Worm (Caenorhabditis elegans) whole organism, early embryonic: ENCODE measurements around the gene C09B9.4.

Experiments used
- B0310.2 ChIP-seq: sonication (generic microtip); optimal IDR thresholded peaks from 2 replicates; lab custom pipeline; 2016; ENCODE audit warnings: mild to moderate bottlenecking, missing genetic modification characterization, missing compliant biosample characterization
- F13C5.2 ChIP-seq: sonication (generic microtip); optimal IDR thresholded peaks from 2 replicates; lab custom pipeline; 2017; ENCODE audit warnings: mild to moderate bottlenecking, missing genetic modification characterization, inconsistent platforms, missing compliant biosample characterization
- aly-1 ChIP-seq: sonication (generic microtip); optimal IDR thresholded peaks from 2 replicates; lab custom pipeline; 2016; ENCODE audit warnings: missing genetic modification characterization, missing compliant biosample characterization
- ama-1 ChIP-seq: fragments of 150-350 bp; optimal IDR thresholded peaks from 2 replicates; lab custom pipeline; 2014
- ets-7 ChIP-seq: sonication (generic microtip); optimal IDR thresholded peaks from 2 replicates; lab custom pipeline; 2016; ENCODE audit warnings: missing genotype, missing genetic modification characterization, missing compliant biosample characterization
- flt-1 ChIP-seq: fragments of 200-800 bp; sonication (Bioruptor generic); IDR thresholded peaks from 2 replicates; pipeline ENCODE4 v1.3.6; 2022; ENCODE audit warnings: missing genetic modification characterization, missing compliant biosample characterization
- hmbx-1 ChIP-seq: sonication (generic microtip); optimal IDR thresholded peaks from 2 replicates; lab custom pipeline; 2016; ENCODE audit warnings: mild to moderate bottlenecking, missing genetic modification characterization, missing compliant biosample characterization
- hmg-4 ChIP-seq: fragments of 200-800 bp; sonication (Bioruptor generic); optimal IDR thresholded peaks from 2 replicates; lab custom pipeline; 2018; ENCODE audit warnings: mild to moderate bottlenecking, missing genetic modification characterization, missing compliant biosample characterization
- hnd-1 ChIP-seq: sonication (generic microtip); optimal IDR thresholded peaks from 2 replicates; lab custom pipeline; 2016; ENCODE audit warnings: missing genetic modification characterization, missing compliant biosample characterization
- pes-1 ChIP-seq: fragments of 200-800 bp; sonication (Bioruptor generic); IDR thresholded peaks from 2 replicates; pipeline ENCODE4 v1.3.6; 2022; ENCODE audit warnings: missing genetic modification reagents, missing genetic modification characterization, missing compliant biosample characterization
- scrt-1 ChIP-seq: fragments of 200-800 bp; sonication (Bioruptor generic); IDR thresholded peaks from 2 replicates; pipeline ENCODE4 v1.3.6; 2022; ENCODE audit warnings: missing genetic modification characterization, missing compliant biosample characterization
- sea-1 ChIP-seq: fragments of 200-800 bp; sonication (Bioruptor generic); conservative IDR thresholded peaks from 2 replicates; pipeline ENCODE4 v1.3.6; 2022; ENCODE audit warnings: missing genetic modification characterization, missing compliant biosample characterization
- tbx-11 ChIP-seq: fragments of 200-800 bp; sonication (Bioruptor generic); IDR thresholded peaks from 2 replicates; pipeline ENCODE4 v1.3.6; 2022; ENCODE audit warnings: missing genetic modification characterization, missing compliant biosample characterization

DNA sequence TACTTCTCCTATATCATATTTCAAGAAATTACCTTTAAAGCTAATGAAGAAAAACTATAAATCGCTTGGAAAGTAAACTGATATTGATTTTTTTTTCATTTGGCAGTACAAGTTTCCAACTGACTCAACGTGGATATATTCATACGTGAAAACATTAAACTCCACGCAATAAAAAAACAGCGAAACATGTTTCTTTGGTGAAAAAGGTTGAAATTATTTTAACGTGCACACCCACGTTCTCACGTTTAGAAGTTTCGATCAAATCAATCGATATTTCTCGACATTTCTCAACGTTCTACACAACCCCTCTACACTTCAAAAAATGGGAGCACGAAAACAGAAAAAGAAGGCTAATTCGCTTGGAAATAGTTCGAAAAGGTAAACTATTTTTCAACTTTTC lies 4.2 kb downstream of the C09B9.4 start, which contains the start of the genes best-6 and C09B9.2:
- TF ChIP-seq flt-1 (GFP tag; lab: Robert Waterston, UW) = no peak
- TF ChIP-seq tbx-11 (GFP tag; lab: Robert Waterston, UW) = no peak
- TF ChIP-seq pes-1 (GFP tag; lab: Robert Waterston, UW) = no peak
- no peak for TF ChIP-seq aly-1 (tag; lab: Kevin White, UChicago)
- no peak for TF ChIP-seq F13C5.2
- no peak for TF ChIP-seq scrt-1 (GFP tag; lab: Robert Waterston, UW)
- TF ChIP-seq ama-1 = no peak
- TF ChIP-seq ets-7 (tag; lab: Kevin White, UChicago) = no peak
- no peak for TF ChIP-seq sea-1
- TF ChIP-seq B0310.2 = no peak
- no peak for TF ChIP-seq hmbx-1
- no peak for TF ChIP-seq hmg-4 (GFP tag; lab: Kevin White, UChicago)
- no peak for TF ChIP-seq hnd-1 (tag; lab: Kevin White, UChicago)
